Worm (Caenorhabditis elegans) whole organism, young adult: ENCODE data around the gene T25E4.2.

ENCODE experiments used
- C17E4.6 ChIP-seq: fragments of 200-800 bp; sonication (Bioruptor generic); IDR thresholded peaks from 2 replicates; pipeline ENCODE4 v1.3.6; 2022; ENCODE audit warnings: missing genetic modification reagents, missing genetic modification characterization, missing compliant biosample characterization
- D2030.7 ChIP-seq: fragments of 200-800 bp; sonication (Bioruptor generic); IDR thresholded peaks from 2 replicates; pipeline ENCODE4 v1.3.6; 2022; ENCODE audit warnings: missing genetic modification reagents, missing genetic modification characterization, missing compliant biosample characterization
- F22D6.2 ChIP-seq: sonication (generic microtip); optimal IDR thresholded peaks from 2 replicates; lab custom pipeline; 2016; ENCODE audit warnings: mild to moderate bottlenecking, missing genetic modification characterization, missing compliant biosample characterization
- F23B12.7 ChIP-seq: sonication (generic microtip); optimal IDR thresholded peaks from 2 replicates; lab custom pipeline; 2017; ENCODE audit warnings: missing genetic modification characterization, mild to moderate bottlenecking, missing compliant biosample characterization, antibody characterized with exemption, moderate library complexity; ENCODE audit not compliant: insufficient read depth
- K12H6.12 ChIP-seq: fragments of 200-800 bp; sonication (Bioruptor generic); optimal IDR thresholded peaks from 2 replicates; lab custom pipeline; 2018; ENCODE audit warnings: mild to moderate bottlenecking, missing genetic modification characterization, missing compliant biosample characterization
- T07F8.4 ChIP-seq: sonication (generic microtip); optimal IDR thresholded peaks from 2 replicates; lab custom pipeline; 2016; ENCODE audit warnings: mild to moderate bottlenecking, missing genetic modification characterization, moderate library complexity, missing compliant biosample characterization
- Y53F4B.3 ChIP-seq: fragments of 200-800 bp; sonication (Bioruptor generic); IDR thresholded peaks from 2 replicates; pipeline ENCODE4 v1.3.6; 2022; ENCODE audit warnings: missing genetic modification reagents, missing genetic modification characterization, missing compliant biosample characterization
- Y79H2A.3 ChIP-seq: fragments of 200-800 bp; sonication (Bioruptor generic); conservative IDR thresholded peaks from 2 replicates; pipeline ENCODE4 v1.3.6; 2022; ENCODE audit warnings: missing genetic modification reagents, missing genetic modification characterization, missing compliant biosample characterization
- ZK185.1 ChIP-seq: sonication (generic microtip); optimal IDR thresholded peaks from 2 replicates; lab custom pipeline; 2016; ENCODE audit warnings: mild to moderate bottlenecking, missing genetic modification characterization, missing compliant biosample characterization; ENCODE audit not compliant: poor library complexity, severe bottlenecking
- atf-7 ChIP-seq: sonication (generic microtip); optimal IDR thresholded peaks from 2 replicates; lab custom pipeline; 2017; ENCODE audit warnings: mild to moderate bottlenecking, missing genetic modification characterization, missing compliant biosample characterization
- attf-3 ChIP-seq: fragments of 200-800 bp; sonication (Bioruptor generic); conservative IDR thresholded peaks from 2 replicates; pipeline ENCODE4 v1.3.6; 2022; ENCODE audit warnings: missing genetic modification reagents, missing genetic modification characterization, missing compliant biosample characterization
- bed-1 ChIP-seq: fragments of 200-800 bp; sonication (Bioruptor generic); IDR thresholded peaks from 2 replicates; pipeline ENCODE4 v1.3.6; 2022; ENCODE audit warnings: missing genetic modification reagents, missing genetic modification characterization, missing compliant biosample characterization
- cebp-1 ChIP-seq, 2 experiments: fragments of 200-800 bp in 1 of 2; sonication (Bioruptor generic) in 1 of 2; sonication (generic microtip) in 1 of 2; IDR thresholded peaks in 1 of 2; optimal IDR thresholded peaks in 1 of 2; 2 replicates each; pipeline versions ENCODE4 v1.3.6 to Lab custom; 2017 to 2022; ENCODE audit warnings: missing compliant biosample characterization in 2 of 2, missing genetic modification characterization in 2 of 2, mild to moderate bottlenecking in 1 of 2, missing genetic modification reagents in 1 of 2, moderate library complexity in 1 of 2
- ceh-79 ChIP-seq: sonication (generic microtip); optimal IDR thresholded peaks from 2 replicates; lab custom pipeline; 2017; ENCODE audit warnings: mild to moderate bottlenecking, missing genetic modification characterization, missing compliant biosample characterization
- dox-1 ChIP-seq: fragments of 200-800 bp; sonication (Bioruptor generic); IDR thresholded peaks from 2 replicates; pipeline ENCODE4 v1.3.6; 2022; ENCODE audit warnings: missing genetic modification reagents, missing genetic modification characterization, missing compliant biosample characterization
- efl-1 ChIP-seq: fragments of 150-350 bp; optimal IDR thresholded peaks from 2 replicates; lab custom pipeline; 2014; ENCODE audit warnings: missing biosample characterization, missing genetic modification reagents, missing genetic modification characterization
- egl-44 ChIP-seq: fragments of 200-800 bp; sonication (Bioruptor generic); IDR thresholded peaks from 2 replicates; pipeline ENCODE4 v1.3.6; 2022; ENCODE audit warnings: missing genetic modification reagents, missing genetic modification characterization, missing compliant biosample characterization
- egrh-3 ChIP-seq: fragments of 200-800 bp; sonication (Bioruptor generic); IDR thresholded peaks from 2 replicates; pipeline ENCODE4 v1.3.6; 2022; ENCODE audit warnings: missing genetic modification reagents, missing genetic modification characterization, missing compliant biosample characterization
- fkh-3 ChIP-seq: sonication (generic microtip); optimal IDR thresholded peaks from 2 replicates; lab custom pipeline; 2016; ENCODE audit warnings: mild to moderate bottlenecking, missing genetic modification characterization, missing compliant biosample characterization
- hlh-12 ChIP-seq: sonication (generic microtip); optimal IDR thresholded peaks from 2 replicates; lab custom pipeline; 2016; ENCODE audit warnings: missing genetic modification characterization, missing compliant biosample characterization
- hmg-20 ChIP-seq: fragments of 200-800 bp; sonication (Bioruptor generic); IDR thresholded peaks from 2 replicates; pipeline ENCODE4 v1.3.6; 2022; ENCODE audit warnings: missing genetic modification reagents, missing genetic modification characterization, missing compliant biosample characterization
- lin-26 ChIP-seq: fragments of 200-800 bp; sonication (Bioruptor generic); IDR thresholded peaks from 2 replicates; pipeline ENCODE4 v1.3.6; 2022; ENCODE audit warnings: missing genetic modification reagents, missing genetic modification characterization, missing compliant biosample characterization
- lin-35 ChIP-seq, 3 experiments: fragments of 150-350 bp in 2 of 3; sonication (generic microtip) in 1 of 3; optimal IDR thresholded peaks; 2 replicates each; lab custom pipeline; 2014 to 2018; ENCODE audit warnings: missing biosample characterization in 3 of 3, missing genetic modification characterization in 3 of 3, missing genetic modification reagents in 3 of 3
- lin-54 ChIP-seq: fragments of 200-800 bp; sonication (Bioruptor generic); optimal IDR thresholded peaks from 2 replicates; lab custom pipeline; 2018; ENCODE audit warnings: mild to moderate bottlenecking, missing genetic modification characterization, missing compliant biosample characterization
- lsl-1 ChIP-seq: fragments of 200-800 bp; sonication (Bioruptor generic); optimal IDR thresholded peaks from 2 replicates; lab custom pipeline; 2018; ENCODE audit warnings: mild to moderate bottlenecking, missing genetic modification characterization, moderate library complexity, missing compliant biosample characterization
- madf-6 ChIP-seq: fragments of 200-800 bp; sonication (Bioruptor generic); IDR thresholded peaks from 2 replicates; pipeline ENCODE4 v1.3.6; 2022; ENCODE audit warnings: missing genetic modification reagents, missing genetic modification characterization, missing compliant biosample characterization
- nfya-1 ChIP-seq: sonication (generic microtip); optimal IDR thresholded peaks from 2 replicates; lab custom pipeline; 2017; ENCODE audit warnings: antibody characterized with exemption, missing compliant biosample characterization, missing genetic modification characterization, borderline replicate concordance; ENCODE audit not compliant: insufficient read depth
- nhr-27 ChIP-seq: fragments of 200-800 bp; sonication (Bioruptor generic); optimal IDR thresholded peaks from 2 replicates; lab custom pipeline; 2018; ENCODE audit warnings: mild to moderate bottlenecking, missing genetic modification characterization, moderate library complexity, missing compliant biosample characterization
- pbrm-1 ChIP-seq: fragments of 200-800 bp; sonication (Bioruptor generic); IDR thresholded peaks from 2 replicates; pipeline ENCODE4 v1.3.6; 2022; ENCODE audit warnings: missing genetic modification reagents, missing genetic modification characterization, missing compliant biosample characterization
- pha-4 ChIP-seq: fragments of 150-350 bp; sonication (generic microtip); optimal IDR thresholded peaks from 2 replicates; lab custom pipeline; 2014; ENCODE audit warnings: missing biosample characterization, missing genetic modification reagents, missing genetic modification characterization
- rec-8 ChIP-seq, 2 experiments: sonication (generic microtip); optimal IDR thresholded peaks; 2 replicates each; lab custom pipeline; 2016; ENCODE audit warnings: mild to moderate bottlenecking in 2 of 2, missing genetic modification characterization in 2 of 2, missing genetic modification reagents in 2 of 2, missing genotype in 2 of 2, missing biosample characterization in 1 of 2, missing compliant biosample characterization in 1 of 2, moderate library complexity in 1 of 2
- sdz-38 ChIP-seq: sonication (generic microtip); optimal IDR thresholded peaks from 2 replicates; lab custom pipeline; 2016; ENCODE audit warnings: missing genotype, missing genetic modification characterization, missing compliant biosample characterization
- sea-2 ChIP-seq: fragments of 200-800 bp; sonication (Bioruptor generic); IDR thresholded peaks from 2 replicates; pipeline ENCODE4 v1.3.6; 2022; ENCODE audit warnings: missing genetic modification characterization, missing compliant biosample characterization
- snpc-1.1 ChIP-seq: sonication (generic microtip); optimal IDR thresholded peaks from 2 replicates; lab custom pipeline; 2017; ENCODE audit warnings: missing genetic modification characterization, mild to moderate bottlenecking, missing compliant biosample characterization, antibody characterized with exemption, moderate library complexity, missing genotype, missing genetic modification reagents; ENCODE audit not compliant: insufficient read depth
- snpc-1.3 ChIP-seq: sonication (generic microtip); optimal IDR thresholded peaks from 2 replicates; lab custom pipeline; 2017; ENCODE audit warnings: missing genetic modification characterization, mild to moderate bottlenecking, missing compliant biosample characterization, antibody characterized with exemption, moderate library complexity, missing genotype, missing genetic modification reagents; ENCODE audit not compliant: insufficient read depth
- snpc-3.4 ChIP-seq: sonication (generic microtip); optimal IDR thresholded peaks from 2 replicates; lab custom pipeline; 2017; ENCODE audit warnings: missing genetic modification characterization, mild to moderate bottlenecking, missing compliant biosample characterization, antibody characterized with exemption, moderate library complexity, missing genotype, missing genetic modification reagents
- tlf-1 ChIP-seq: fragments of 200-800 bp; sonication (Bioruptor generic); optimal IDR thresholded peaks from 2 replicates; lab custom pipeline; 2018; ENCODE audit warnings: mild to moderate bottlenecking, missing genetic modification characterization, missing compliant biosample characterization
- unc-130 ChIP-seq: sonication (generic microtip); optimal IDR thresholded peaks from 2 replicates; lab custom pipeline; 2016; ENCODE audit warnings: missing genetic modification reagents, missing genetic modification characterization, missing compliant biosample characterization
- zfh-2 ChIP-seq: fragments of 200-800 bp; sonication (Bioruptor generic); conservative IDR thresholded peaks from 2 replicates; pipeline ENCODE4 v1.3.6; 2022; ENCODE audit warnings: missing genetic modification reagents, missing genetic modification characterization, missing compliant biosample characterization
- zim-3 ChIP-seq: sonication (generic microtip); optimal IDR thresholded peaks from 2 replicates; lab custom pipeline; 2017; ENCODE audit warnings: mild to moderate bottlenecking, missing genetic modification characterization, moderate library complexity, missing compliant biosample characterization
- ztf-22 ChIP-seq: fragments of 200-800 bp; sonication (Bioruptor generic); optimal IDR thresholded peaks from 2 replicates; lab custom pipeline; 2018; ENCODE audit warnings: mild to moderate bottlenecking, missing genetic modification characterization, moderate library complexity, missing compliant biosample characterization
- ztf-26 ChIP-seq: sonication (generic microtip); optimal IDR thresholded peaks from 2 replicates; lab custom pipeline; 2017; ENCODE audit warnings: missing genetic modification characterization, missing compliant biosample characterization
- ztf-28 ChIP-seq: fragments of 200-800 bp; sonication (Bioruptor generic); IDR thresholded peaks from 2 replicates; pipeline ENCODE4 v1.3.6; 2022; ENCODE audit warnings: missing genetic modification reagents, missing genetic modification characterization, missing compliant biosample characterization
- ztf-6 ChIP-seq: fragments of 200-800 bp; sonication (Bioruptor generic); IDR thresholded peaks from 2 replicates; pipeline ENCODE4 v1.3.6; 2022; ENCODE audit warnings: missing genetic modification reagents, missing genetic modification characterization, missing compliant biosample characterization

T25E4.2 gene

ce11 chrII:5543476-5544144 is 38.6 kb downstream of the T25E4.2 start (continued):
- peak; percentile 98 for TF ChIP-seq K12H6.12 (tag; lab: Kevin White, UChicago)
- TF ChIP-seq lin-54 (GFP tag; lab: Kevin White, UChicago): peak; percentile 93
- TF ChIP-seq F23B12.7 (tag; lab: Kevin White, UChicago): peak; percentile 93
- peak; percentile 39 for TF ChIP-seq hlh-12 (tag; lab: Kevin White, UChicago)
- peak; percentile 85 for TF ChIP-seq C17E4.6
- peak; percentile 81 for TF ChIP-seq attf-3 (GFP tag; lab: Robert Waterston, UW)
- TF ChIP-seq F22D6.2 (tag; lab: Kevin White, UChicago): peak; percentile 84
- TF ChIP-seq snpc-3.4 (tag; lab: Kevin White, UChicago): peak; percentile 93
- TF ChIP-seq Y53F4B.3: no peak
- TF ChIP-seq lsl-1: peak; percentile 55
- 0 out of 2 replicates have a peak, but pooled peaks have one; percentile 44 for TF ChIP-seq ztf-6 (GFP tag; lab: Robert Waterston, UW)
- peak; percentile 82 for TF ChIP-seq T07F8.4
- TF ChIP-seq rec-8 (tag; optimal IDR thresholded peaks at IDR 0.05; lab: Kevin White, UChicago): peak; percentile 69 to 72
- 0 out of 2 replicates have a peak, but pooled peaks have one; percentile 47 for TF ChIP-seq bed-1
- TF ChIP-seq ztf-28 (GFP tag; lab: Robert Waterston, UW): peak; percentile 63; the same call in 1 of the 2 replicates
- peak; percentile 93 for TF ChIP-seq egl-44 (GFP tag; lab: Robert Waterston, UW)
- TF ChIP-seq cebp-1 (GFP tag; IDR thresholded peaks at IDR 0.05; lab: Robert Waterston, UW): peak; percentile 69
- TF ChIP-seq cebp-1 (tag; optimal IDR thresholded peaks at IDR 0.05; lab: Kevin White, UChicago): peak; percentile 95
- peak; percentile 77 for TF ChIP-seq snpc-1.3 (tag; lab: Kevin White, UChicago)
- TF ChIP-seq unc-130 (GFP tag; lab: Kevin White, UChicago): peak; percentile 72
- peak; percentile 93 for TF ChIP-seq hmg-20 (GFP tag; lab: Robert Waterston, UW)
- peak; percentile 98 for TF ChIP-seq ztf-26 (tag; lab: Kevin White, UChicago)
- peak; percentile 59; the same call in 1 of the 2 replicates for TF ChIP-seq egrh-3 (GFP tag; lab: Robert Waterston, UW)
- TF ChIP-seq zim-3: peak; percentile 91
- peak; percentile 91 for TF ChIP-seq lin-26 (GFP tag; lab: Robert Waterston, UW)
- TF ChIP-seq zfh-2: peak; percentile 89
- TF ChIP-seq sea-2 (GFP tag; lab: Robert Waterston, UW): peak; percentile 77; the same call in 1 of the 2 replicates
- peak in 2 of 3 experiments; percentile 73 to 91 for TF ChIP-seq lin-35 (GFP tag; optimal IDR thresholded peaks at IDR 0.05; lab: Kevin White, UChicago)
- peak; percentile 98 for TF ChIP-seq ZK185.1
- TF ChIP-seq nfya-1 (tag; lab: Kevin White, UChicago): no peak
- TF ChIP-seq nhr-27 (tag; lab: Kevin White, UChicago): peak; percentile 89
- peak; percentile 99 for TF ChIP-seq pbrm-1
- TF ChIP-seq tlf-1 (GFP tag; lab: Kevin White, UChicago): peak; percentile 94
- peak; percentile 68; the same call in 1 of the 2 replicates for TF ChIP-seq Y79H2A.3 (GFP tag; lab: Robert Waterston, UW)
- TF ChIP-seq snpc-1.1 (tag; lab: Kevin White, UChicago): peak; percentile 95
- peak; percentile 97 for TF ChIP-seq dox-1 (GFP tag; lab: Robert Waterston, UW)
- TF ChIP-seq ztf-22 (GFP tag; lab: Kevin White, UChicago): peak; percentile 86
- peak; percentile 44 for TF ChIP-seq sdz-38 (tag; lab: Kevin White, UChicago)
- TF ChIP-seq efl-1 (GFP tag; lab: Kevin White, UChicago): peak; percentile 47
- TF ChIP-seq pha-4 (tag; lab: Kevin White, UChicago): peak; percentile 95
- peak; percentile 95 for TF ChIP-seq ceh-79 (tag; lab: Kevin White, UChicago)
- peak; percentile 78 for TF ChIP-seq D2030.7 (GFP tag; lab: Robert Waterston, UW)
- TF ChIP-seq madf-6: peak; percentile 85
- TF ChIP-seq fkh-3: peak; percentile 82
- TF ChIP-seq atf-7 (tag; lab: Kevin White, UChicago): peak; percentile 98
